Fruit fly (Drosophila melanogaster) whole organism, embryonic: ENCODE data around the gene MFS18.

ENCODE experiments used
- Atf-2 ChIP-seq: fragments of 200-800 bp; sonication (Bioruptor generic); optimal IDR thresholded peaks from 2 replicates; lab custom pipeline; 2016; ENCODE audit warnings: missing biosample characterization, missing genetic modification characterization
- B-H2 ChIP-seq: fragments of 200-800 bp; sonication (Bioruptor generic); optimal IDR thresholded peaks from 2 replicates; lab custom pipeline; 2018; ENCODE audit warnings: missing biosample characterization, mild to moderate bottlenecking, missing genetic modification characterization
- Bgb ChIP-seq: fragments of 200-800 bp; sonication (Bioruptor generic); IDR thresholded peaks from 2 replicates; pipeline ENCODE4 v1.3.6; 2022; ENCODE audit warnings: missing biosample characterization, missing genetic modification characterization; ENCODE audit not compliant: partially characterized antibody
- CG10543 ChIP-seq: fragments of 200-800 bp; sonication (Bioruptor generic); optimal IDR thresholded peaks from 3 replicates; lab custom pipeline; 2017; ENCODE audit warnings: missing biosample characterization, mild to moderate bottlenecking, missing genetic modification characterization, moderate library complexity
- CG11085 ChIP-seq: fragments of 200-800 bp; sonication (Bioruptor generic); IDR thresholded peaks from 2 replicates; pipeline ENCODE4 v1.3.6; 2022; ENCODE audit warnings: missing biosample characterization, missing genetic modification characterization
- CG11696 ChIP-seq: fragments of 200-800 bp; sonication (Bioruptor generic); IDR thresholded peaks from 2 replicates; pipeline ENCODE4 v1.3.6; 2022; ENCODE audit warnings: missing biosample characterization, missing genetic modification characterization
- CG12299 ChIP-seq: fragments of 200-800 bp; sonication (Bioruptor generic); optimal IDR thresholded peaks from 2 replicates; lab custom pipeline; 2018; ENCODE audit warnings: missing biosample characterization, mild to moderate bottlenecking, missing genetic modification characterization
- CG12391 ChIP-seq: fragments of 200-800 bp; sonication (Bioruptor generic); optimal IDR thresholded peaks from 3 replicates; lab custom pipeline; 2018; ENCODE audit warnings: missing biosample characterization, mild to moderate bottlenecking, missing genetic modification characterization, moderate library complexity
- CG12659 ChIP-seq: fragments of 200-800 bp; sonication (Bioruptor generic); optimal IDR thresholded peaks from 3 replicates; lab custom pipeline; 2017; ENCODE audit warnings: mild to moderate bottlenecking, missing biosample characterization, missing genetic modification reagents, missing genetic modification characterization
- CG15479 ChIP-seq: fragments of 200-800 bp; sonication (Bioruptor generic); optimal IDR thresholded peaks from 3 replicates; lab custom pipeline; 2019; ENCODE audit warnings: missing biosample characterization, mild to moderate bottlenecking, missing genetic modification characterization, moderate library complexity
- CG16863 ChIP-seq: fragments of 200-800 bp; sonication (Bioruptor generic); optimal IDR thresholded peaks from 3 replicates; lab custom pipeline; 2016; ENCODE audit warnings: missing biosample characterization, missing genetic modification characterization
- CG17328 ChIP-seq: fragments of 200-800 bp; sonication (Bioruptor generic); IDR thresholded peaks from 2 replicates; pipeline ENCODE4 v1.3.6; 2022; ENCODE audit warnings: missing biosample characterization, missing genetic modification characterization
- CG1792 ChIP-seq: fragments of 200-800 bp; sonication (Bioruptor generic); optimal IDR thresholded peaks from 2 replicates; lab custom pipeline; 2016; ENCODE audit warnings: missing biosample characterization, missing genetic modification characterization
- CG2202 ChIP-seq: fragments of 200-800 bp; sonication (Bioruptor generic); optimal IDR thresholded peaks from 2 replicates; lab custom pipeline; 2018; ENCODE audit warnings: missing biosample characterization, mild to moderate bottlenecking, missing genetic modification characterization
- CG30403 ChIP-seq: fragments of 200-800 bp; sonication (Bioruptor generic); optimal IDR thresholded peaks from 3 replicates; lab custom pipeline; 2016; ENCODE audit warnings: missing biosample characterization, missing genetic modification characterization
- CG3065 ChIP-seq: fragments of 200-800 bp; sonication (Bioruptor generic); optimal IDR thresholded peaks from 2 replicates; lab custom pipeline; 2016; ENCODE audit warnings: missing biosample characterization, missing genetic modification characterization
- CG33213 ChIP-seq: fragments of 200-800 bp; sonication (Bioruptor generic); optimal IDR thresholded peaks from 3 replicates; lab custom pipeline; 2016; ENCODE audit warnings: missing biosample characterization, missing genetic modification characterization
- CG3838 ChIP-seq: fragments of 200-800 bp; sonication (Bioruptor generic); optimal IDR thresholded peaks from 3 replicates; lab custom pipeline; 2016; ENCODE audit warnings: missing biosample characterization, missing genetic modification characterization
- CG42726 ChIP-seq: fragments of 200-800 bp; sonication (Bioruptor generic); IDR thresholded peaks from 2 replicates; pipeline ENCODE4 v1.3.6; 2022; ENCODE audit warnings: missing biosample characterization, missing genetic modification characterization; ENCODE audit not compliant: partially characterized antibody
- CG4328 ChIP-seq: fragments of 200-800 bp; sonication (Bioruptor generic); optimal IDR thresholded peaks from 3 replicates; lab custom pipeline; 2017; ENCODE audit warnings: missing biosample characterization, missing genetic modification reagents, missing genetic modification characterization
- CG8290 ChIP-seq, 3 experiments: fragments of 200-800 bp; sonication (Bioruptor generic); optimal IDR thresholded peaks; 2 replicates each; lab custom pipeline; 2016 to 2019; ENCODE audit warnings: missing biosample characterization in 3 of 3, missing genetic modification characterization in 3 of 3, mild to moderate bottlenecking in 2 of 3, moderate library complexity in 1 of 3
- CG8478 ChIP-seq: fragments of >200 bp; optimal IDR thresholded peaks from 2 replicates; lab custom pipeline; 2018
- CG9609 ChIP-seq: fragments of 200-800 bp; sonication (Bioruptor generic); optimal IDR thresholded peaks from 3 replicates; lab custom pipeline; 2016; ENCODE audit warnings: missing biosample characterization, missing genetic modification characterization
- Chrac-16 ChIP-seq: fragments of 200-800 bp; sonication (Bioruptor generic); optimal IDR thresholded peaks from 3 replicates; lab custom pipeline; 2016; ENCODE audit warnings: missing biosample characterization, missing genetic modification characterization
- D ChIP-seq, 2 experiments: fragments of 200-800 bp in 1 of 2; fragments of >200 bp in 1 of 2; sonication (Bioruptor generic) in 1 of 2; optimal IDR thresholded peaks; 2 replicates in 1 of 2; 3 replicates in 1 of 2; lab custom pipeline; 2017; ENCODE audit warnings: mild to moderate bottlenecking in 1 of 2, missing biosample characterization in 1 of 2, missing genetic modification characterization in 1 of 2, missing genetic modification reagents in 1 of 2
- Eip74EF ChIP-seq, 2 experiments: fragments of 200-800 bp in 1 of 2; fragments of >200 bp in 1 of 2; sonication (Bioruptor generic) in 1 of 2; optimal IDR thresholded peaks; 2 replicates each; lab custom pipeline; 2017 to 2019; ENCODE audit warnings: missing biosample characterization in 2 of 2, missing genetic modification characterization in 2 of 2, mild to moderate bottlenecking in 1 of 2, moderate library complexity in 1 of 2
- H15 ChIP-seq: fragments of 200-800 bp; sonication (Bioruptor generic); IDR thresholded peaks from 3 replicates; pipeline ENCODE4 v1.3.6; 2022; ENCODE audit warnings: missing biosample characterization, missing genetic modification characterization
- Hmr ChIP-seq: fragments of 200-800 bp; sonication (Bioruptor generic); optimal IDR thresholded peaks from 3 replicates; lab custom pipeline; 2017; ENCODE audit warnings: mild to moderate bottlenecking, missing biosample characterization, missing genetic modification reagents, missing genetic modification characterization
- Hr78 ChIP-seq, 2 experiments: fragments of 200-800 bp in 1 of 2; fragments of >200 bp in 1 of 2; sonication (Bioruptor generic) in 1 of 2; optimal IDR thresholded peaks; 2 replicates each; lab custom pipeline; 2017 to 2019; ENCODE audit warnings: missing biosample characterization in 2 of 2, missing genetic modification characterization in 2 of 2, mild to moderate bottlenecking in 1 of 2, moderate library complexity in 1 of 2
- Meics ChIP-seq: fragments of 200-800 bp; sonication (Bioruptor generic); optimal IDR thresholded peaks from 2 replicates; lab custom pipeline; 2017; ENCODE audit warnings: missing biosample characterization, mild to moderate bottlenecking, missing genetic modification characterization
- Oaz ChIP-seq: fragments of 200-800 bp; sonication (Bioruptor generic); IDR thresholded peaks from 2 replicates; pipeline ENCODE4 v1.3.6; 2022; ENCODE audit warnings: missing biosample characterization, missing genetic modification characterization
- PHDP ChIP-seq: fragments of 200-800 bp; sonication (Bioruptor generic); optimal IDR thresholded peaks from 3 replicates; lab custom pipeline; 2018; ENCODE audit warnings: missing biosample characterization, mild to moderate bottlenecking, missing genetic modification characterization, moderate library complexity
- Rfx ChIP-seq: fragments of 200-800 bp; sonication (Bioruptor generic); IDR thresholded peaks from 2 replicates; pipeline ENCODE4 v1.3.6; 2022; ENCODE audit warnings: missing biosample characterization, missing genetic modification characterization
- Usf ChIP-seq: fragments of 200-800 bp; sonication (Bioruptor generic); optimal IDR thresholded peaks from 2 replicates; lab custom pipeline; 2017; ENCODE audit warnings: missing genotype, missing biosample characterization, missing genetic modification characterization
- cad ChIP-seq: fragments of >200 bp; optimal IDR thresholded peaks from 2 replicates; lab custom pipeline; 2017; ENCODE audit warnings: missing biosample characterization, missing genetic modification characterization
- cato ChIP-seq: fragments of 200-800 bp; sonication (Bioruptor generic); optimal IDR thresholded peaks from 2 replicates; lab custom pipeline; 2016; ENCODE audit warnings: missing biosample characterization, missing genetic modification characterization, borderline replicate concordance
- dpn ChIP-seq, 2 experiments: fragments of 200-800 bp; sonication (Bioruptor generic); optimal IDR thresholded peaks; 3 replicates each; lab custom pipeline; 2016; ENCODE audit warnings: missing biosample characterization in 2 of 2, missing genetic modification characterization in 2 of 2
- dysf ChIP-seq: fragments of 200-800 bp; sonication (Bioruptor generic); IDR thresholded peaks from 3 replicates; pipeline ENCODE4 v1.3.6; 2022; ENCODE audit warnings: missing biosample characterization, missing genetic modification characterization
- fd102C ChIP-seq: fragments of 200-800 bp; sonication (Bioruptor generic); optimal IDR thresholded peaks from 2 replicates; lab custom pipeline; 2018; ENCODE audit warnings: missing biosample characterization, mild to moderate bottlenecking, missing genetic modification characterization, moderate library complexity
- grau ChIP-seq: fragments of 200-800 bp; optimal IDR thresholded peaks from 3 replicates; lab custom pipeline; 2019; ENCODE audit warnings: missing biosample characterization, mild to moderate bottlenecking, missing genetic modification characterization, moderate library complexity
- gsb ChIP-seq: fragments of 200-800 bp; sonication (Bioruptor generic); IDR thresholded peaks from 2 replicates; pipeline ENCODE4 v1.3.6; 2022; ENCODE audit warnings: missing biosample characterization, missing genetic modification characterization
- hb ChIP-seq: fragments of 200-800 bp; sonication (Bioruptor generic); IDR thresholded peaks from 3 replicates; pipeline ENCODE4 v1.3.6; 2022; ENCODE audit warnings: missing biosample characterization, missing genetic modification characterization; ENCODE audit not compliant: partially characterized antibody
- lola ChIP-seq, 3 experiments: fragments of >200 bp in 2 of 3; fragments of 200-800 bp in 1 of 3; sonication (Bioruptor generic) in 1 of 3; optimal IDR thresholded peaks; 2 replicates each; lab custom pipeline; 2017 to 2019; ENCODE audit warnings: missing biosample characterization in 3 of 3, missing genetic modification characterization in 3 of 3, mild to moderate bottlenecking in 1 of 3, moderate library complexity in 1 of 3
- nom ChIP-seq: fragments of 200-800 bp; sonication (Bioruptor generic); optimal IDR thresholded peaks from 2 replicates; lab custom pipeline; 2017; ENCODE audit warnings: missing biosample characterization, missing genetic modification characterization, mild to moderate bottlenecking, moderate library complexity, missing genetic modification reagents
- oc ChIP-seq: fragments of 200-800 bp; sonication (Bioruptor generic); optimal IDR thresholded peaks from 2 replicates; lab custom pipeline; 2018; ENCODE audit warnings: missing biosample characterization, mild to moderate bottlenecking, missing genetic modification characterization, moderate library complexity
- rib ChIP-seq: fragments of 200-800 bp; sonication (Bioruptor generic); IDR thresholded peaks from 2 replicates; pipeline ENCODE4 v1.3.6; 2022; ENCODE audit warnings: missing biosample characterization, missing genetic modification characterization
- schlank ChIP-seq: fragments of 200-800 bp; sonication (Bioruptor generic); optimal IDR thresholded peaks from 2 replicates; lab custom pipeline; 2018; ENCODE audit warnings: missing biosample characterization, mild to moderate bottlenecking, missing genetic modification characterization
- sens-2 ChIP-seq: fragments of 200-800 bp; sonication (Bioruptor generic); IDR thresholded peaks from 2 replicates; pipeline ENCODE4 v1.3.6; 2022; ENCODE audit warnings: missing biosample characterization, missing genetic modification characterization
- stc ChIP-seq: fragments of 200-800 bp; sonication (Bioruptor generic); IDR thresholded peaks from 2 replicates; pipeline ENCODE4 v1.3.6; 2022; ENCODE audit warnings: missing biosample characterization, missing genetic modification characterization
- twi ChIP-seq: fragments of 200-800 bp; optimal IDR thresholded peaks from 2 replicates; lab custom pipeline; 2019; ENCODE audit warnings: missing biosample characterization, mild to moderate bottlenecking, missing genetic modification characterization, moderate library complexity

Gene MFS18

dm6 chr2L:4463323-4463722 is 14.9 kb upstream of the MFS18 start, which contains the start of the genes CG15443 and Paris (continued):
- no peak for TF ChIP-seq Usf (GFP tag; lab: Kevin White, UChicago)
- no peak for TF ChIP-seq Atf-2 (GFP tag; lab: Kevin White, UChicago)
- TF ChIP-seq CG12659 (GFP tag; lab: Kevin White, UChicago) = peak; percentile 46
- TF ChIP-seq rib = no peak
- TF ChIP-seq cato (GFP tag; lab: Kevin White, UChicago) = no peak
- no peak for TF ChIP-seq CG10543 (GFP tag; lab: Kevin White, UChicago)
- no peak for TF ChIP-seq oc (tag; lab: Kevin White, UChicago)
- no peak for TF ChIP-seq CG15479
- TF ChIP-seq CG12299 (tag; lab: Kevin White, UChicago) = no peak
- TF ChIP-seq CG9609 = no peak
- TF ChIP-seq CG33213 (GFP tag; lab: Kevin White, UChicago) = no peak
- peak; percentile 10 for TF ChIP-seq CG4328 (GFP tag; lab: Kevin White, UChicago)
- TF ChIP-seq lola (GFP tag; optimal IDR thresholded peaks at IDR 0.05; lab: Kevin White, UChicago) = no peak
- no peak for TF ChIP-seq Oaz (GFP tag; lab: Robert Waterston, UW)
- peak; percentile 7 for TF ChIP-seq twi (tag; lab: Kevin White, UChicago)
- TF ChIP-seq D (optimal IDR thresholded peaks at IDR 0.05; lab: Kevin White, UChicago) = no peak
- TF ChIP-seq D (GFP tag; optimal IDR thresholded peaks at IDR 0.05; lab: Kevin White, UChicago) = no peak
- TF ChIP-seq gsb = no peak
- TF ChIP-seq dysf = no peak
- TF ChIP-seq CG1792 (GFP tag; lab: Kevin White, UChicago) = no peak
- peak; percentile 16 for TF ChIP-seq Chrac-16 (GFP tag; lab: Kevin White, UChicago)
- TF ChIP-seq CG2202 (tag; lab: Kevin White, UChicago) = no peak
- TF ChIP-seq Eip74EF (GFP tag; optimal IDR thresholded peaks at IDR 0.05; lab: Kevin White, UChicago) = no peak
- no peak for TF ChIP-seq CG11696 (GFP tag; lab: Robert Waterston, UW)
- no peak for TF ChIP-seq Hr78 (GFP tag; optimal IDR thresholded peaks at IDR 0.05; lab: Kevin White, UChicago)
- no peak for TF ChIP-seq stc
- TF ChIP-seq Bgb = peak; percentile 86
- TF ChIP-seq Meics = peak; percentile 21
- no peak for TF ChIP-seq CG8478 (lab: Kevin White, UChicago)
- no peak for TF ChIP-seq CG17328 (GFP tag; lab: Robert Waterston, UW)
- TF ChIP-seq CG42726 (GFP tag; lab: Robert Waterston, UW) = no peak
- TF ChIP-seq B-H2 (GFP tag; lab: Kevin White, UChicago) = peak; percentile 36
- TF ChIP-seq CG16863 (GFP tag; lab: Kevin White, UChicago) = no peak
- no peak for TF ChIP-seq Hmr (GFP tag; lab: Kevin White, UChicago)
- TF ChIP-seq PHDP = no peak
- TF ChIP-seq CG30403 (GFP tag; lab: Kevin White, UChicago) = no peak
- TF ChIP-seq CG12391 (tag; lab: Kevin White, UChicago) = no peak
- peak; percentile 31; the same call in 1 of the 2 replicates for TF ChIP-seq Rfx (GFP tag; lab: Robert Waterston, UW)
- no peak for TF ChIP-seq nom (GFP tag; lab: Kevin White, UChicago)
- 0 out of 3 replicates have a peak, but pooled peaks have one; percentile 21 for TF ChIP-seq H15 (GFP tag; lab: Robert Waterston, UW)
- no peak for TF ChIP-seq cad (GFP tag; lab: Kevin White, UChicago)
- TF ChIP-seq CG3065 (GFP tag; lab: Kevin White, UChicago) = no peak
- TF ChIP-seq CG11085 = no peak
- no peak for TF ChIP-seq schlank
- no peak for TF ChIP-seq CG8290 (GFP tag; optimal IDR thresholded peaks at IDR 0.05; lab: Kevin White, UChicago)
- TF ChIP-seq CG8290 (tag; optimal IDR thresholded peaks at IDR 0.05; lab: Kevin White, UChicago) = no peak
- TF ChIP-seq CG3838 (GFP tag; lab: Kevin White, UChicago) = no peak
- TF ChIP-seq grau (tag; lab: Kevin White, UChicago) = no peak
- peak; percentile 99 for TF ChIP-seq hb (GFP tag; lab: Robert Waterston, UW)
- TF ChIP-seq dpn (GFP tag; optimal IDR thresholded peaks at IDR 0.05; lab: Kevin White, UChicago) = no peak
- TF ChIP-seq sens-2 (GFP tag; lab: Robert Waterston, UW) = no peak
- TF ChIP-seq fd102C (GFP tag; lab: Kevin White, UChicago) = no peak
